Worm (Caenorhabditis elegans) whole organism, L2 larva: ENCODE measurements around the gene R02F2.9.

Experiments used
- ama-1 ChIP-seq: fragments of 150-350 bp; optimal IDR thresholded peaks from 2 replicates; lab custom pipeline; 2018; ENCODE audit warnings: inconsistent platforms
- elt-1 ChIP-seq: fragments of 150-350 bp; optimal IDR thresholded peaks from 2 replicates; lab custom pipeline; 2014; ENCODE audit warnings: missing biosample characterization, missing genetic modification characterization
- ztf-11 ChIP-seq: sonication (generic microtip); optimal IDR thresholded peaks from 2 replicates; lab custom pipeline; 2017; ENCODE audit warnings: missing biosample characterization, missing genetic modification characterization

ce11 chrIII:5546730-5547129 is 47.7 kb downstream of the R02F2.9 start, which contains the start of gene F09F7.5:
- no peak for TF ChIP-seq ama-1 (lab: Kevin White, UChicago)
- no peak for TF ChIP-seq ztf-11
- no peak for TF ChIP-seq elt-1
